Fruit fly (Drosophila melanogaster): Measurements from ENCODE around the gene Ugt304A1.

Gene Ugt304A1

DNA sequence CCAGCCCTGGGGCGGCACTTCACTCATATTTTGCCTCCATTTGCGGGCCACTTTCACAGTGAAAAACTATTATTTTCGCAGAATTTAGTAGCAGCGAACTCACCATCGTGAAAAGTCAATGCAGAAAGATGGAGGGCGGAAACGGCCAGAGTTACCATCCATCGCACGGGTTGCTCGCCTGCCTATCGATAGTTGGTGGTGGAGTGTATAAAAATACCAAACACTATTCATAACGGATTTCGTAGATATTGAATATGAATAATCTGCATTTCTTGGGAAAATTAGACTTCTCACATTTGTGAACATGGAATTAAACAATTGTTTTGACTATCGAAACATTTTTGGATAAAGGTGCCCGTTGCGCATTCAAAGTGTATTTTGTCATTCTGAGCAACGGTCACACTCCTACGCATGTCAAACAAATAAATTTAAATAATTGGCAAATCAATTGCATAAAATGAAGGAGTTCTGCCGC, 41.0 kb upstream of the Ugt304A1 start, which contains the start of the genes RpS25 and CG4820 (continued):
- TF ChIP-seq pho (GFP tag; optimal IDR thresholded peaks at IDR 0.05) (peak; percentile 94), Lim3 (GFP tag; IDR thresholded peaks at IDR 0.05) (peak; percentile 28; the same call in 1 of the 2 replicates), sqz (GFP tag; optimal IDR thresholded peaks at IDR 0.05) (peak; percentile 91), hkb (optimal IDR thresholded peaks at IDR 0.05) (peak; percentile 92), hkb (GFP tag; IDR thresholded peaks at IDR 0.05) (peak; percentile 90), CG33557 (GFP tag; optimal IDR thresholded peaks at IDR 0.05) (peak; percentile 92), Spps (tag; optimal IDR thresholded peaks at IDR 0.05) (peak; percentile 78), Aef1 (GFP tag; IDR thresholded peaks at IDR 0.05) (peak; percentile 59; the same call in 2 of the 3 replicates), oc (tag; optimal IDR thresholded peaks at IDR 0.05) (peak; percentile 63), CG10543 (GFP tag; optimal IDR thresholded peaks at IDR 0.05) (peak; percentile 97), NC2β (GFP tag; optimal IDR thresholded peaks at IDR 0.05) (peak; percentile 98), az2 (GFP tag; optimal IDR thresholded peaks at IDR 0.05) (peak; percentile 70), pnt (GFP tag; optimal IDR thresholded peaks at IDR 0.05) (peak; percentile 28), CG13123 (GFP tag; optimal IDR thresholded peaks at IDR 0.05) (peak; percentile 82), vfl (GFP tag; optimal IDR thresholded peaks at IDR 0.05) (peak; percentile 80), GATAe (GFP tag; conservative IDR thresholded peaks at IDR 0.05) (peak; percentile 70), pb (GFP tag; optimal IDR thresholded peaks at IDR 0.05) (peak; percentile 93), Hsf (GFP tag; optimal IDR thresholded peaks at IDR 0.05) (peak; percentile 92), HLH3B (GFP tag; IDR thresholded peaks at IDR 0.05) (peak; percentile 82), seq (GFP tag; IDR thresholded peaks at IDR 0.05) (peak; percentile 77; the same call in 1 of the 2 replicates), hbn (GFP tag; IDR thresholded peaks at IDR 0.05; ENCODE audit: partially characterized antibody) (peak; percentile 83), CG8089 (GFP tag; optimal IDR thresholded peaks at IDR 0.05) (peak; percentile 93), CG10366 (GFP tag; IDR thresholded peaks at IDR 0.05) (peak; percentile 76), chm (GFP tag; IDR thresholded peaks at IDR 0.05) (peak; percentile 90), Fer1 (GFP tag; optimal IDR thresholded peaks at IDR 0.05) (peak; percentile 96), HmgZ (tag; optimal IDR thresholded peaks at IDR 0.05) (peak; percentile 92), fd96Cb (tag; optimal IDR thresholded peaks at IDR 0.05) (peak; percentile 73), en (GFP tag; optimal IDR thresholded peaks at IDR 0.05) (peak; percentile 88), Hr39 (optimal IDR thresholded peaks at IDR 0.05) (no peak), Fer3 (tag; optimal IDR thresholded peaks at IDR 0.05) (peak; percentile 91), hth (optimal IDR thresholded peaks at IDR 0.05) (no peak), ci (GFP tag; IDR thresholded peaks at IDR 0.05) (peak; percentile 96), CG8281 (tag; optimal IDR thresholded peaks at IDR 0.05) (peak; percentile 72), NFAT (GFP tag; IDR thresholded peaks at IDR 0.05) (peak; percentile 89), Optix (GFP tag; IDR thresholded peaks at IDR 0.05) (peak; percentile 81), CG8944 (GFP tag; optimal IDR thresholded peaks at IDR 0.05) (peak; percentile 80), CG17912 (GFP tag; optimal IDR thresholded peaks at IDR 0.05) (peak; percentile 95), CG11398 (GFP tag; optimal IDR thresholded peaks at IDR 0.05) (peak; percentile 92), CG7357 (GFP tag; IDR thresholded peaks at IDR 0.05) (0 out of 3 replicates have a peak, but pooled peaks have one; percentile 31), fd3F (GFP tag; optimal IDR thresholded peaks at IDR 0.05) (peak; percentile 85), CG6175 (GFP tag; IDR thresholded peaks at IDR 0.05) (peak; percentile 84), Awh (GFP tag; IDR thresholded peaks at IDR 0.05) (peak; percentile 78), kni (GFP tag; optimal IDR thresholded peaks at IDR 0.05) (peak; percentile 95), Max (GFP tag; optimal IDR thresholded peaks at IDR 0.05) (peak; percentile 94), CG12299 (tag; optimal IDR thresholded peaks at IDR 0.05) (peak; percentile 90), HmgD (GFP tag; optimal IDR thresholded peaks at IDR 0.05) (peak; percentile 90), Bgb (GFP tag; IDR thresholded peaks at IDR 0.05; ENCODE audit: partially characterized antibody) (peak; percentile 85), CG17829 (tag; optimal IDR thresholded peaks at IDR 0.05) (peak; percentile 89), CG18262 (tag; optimal IDR thresholded peaks at IDR 0.05) (peak; percentile 81), usp (GFP tag; optimal IDR thresholded peaks at IDR 0.05) (no peak), CG3726 (GFP tag; IDR thresholded peaks at IDR 0.05) (no peak), Abd-B (GFP tag; optimal IDR thresholded peaks at IDR 0.05) (peak; percentile 70)
